Worm (Caenorhabditis elegans) whole organism, midembryonic: ENCODE data around the gene mtm-5.
A peak's percentile ranks its signal among the peaks of the same experiment; 100 is the strongest.

Experiments used
- T22C8.4 ChIP-seq: fragments of 200-800 bp; sonication (Bioruptor generic); IDR thresholded peaks from 2 replicates; pipeline ENCODE4 v1.3.6; 2022; ENCODE audit warnings: missing genetic modification characterization, missing compliant biosample characterization
- cog-1 ChIP-seq: sonication (generic microtip); optimal IDR thresholded peaks from 2 replicates; lab custom pipeline; 2016; ENCODE audit warnings: missing genetic modification characterization, missing compliant biosample characterization
- flt-1 ChIP-seq: fragments of 200-800 bp; sonication (Bioruptor generic); IDR thresholded peaks from 2 replicates; pipeline ENCODE4 v1.3.6; 2022; ENCODE audit warnings: missing genetic modification characterization, missing compliant biosample characterization
- klf-2 ChIP-seq: fragments of 200-800 bp; sonication (Bioruptor generic); conservative IDR thresholded peaks from 2 replicates; pipeline ENCODE4 v1.3.6; 2022; ENCODE audit warnings: missing genetic modification reagents, missing genetic modification characterization, missing compliant biosample characterization
- med-1 ChIP-seq: sonication (generic microtip); optimal IDR thresholded peaks from 2 replicates; lab custom pipeline; 2017; ENCODE audit warnings: missing genetic modification characterization, mild to moderate bottlenecking, missing compliant biosample characterization, antibody characterized with exemption, missing genetic modification reagents; ENCODE audit not compliant: insufficient read depth
- ref-1 ChIP-seq: fragments of 200-800 bp; sonication (Bioruptor generic); conservative IDR thresholded peaks from 2 replicates; pipeline ENCODE4 v1.3.6; 2022; ENCODE audit warnings: missing genetic modification reagents, missing genetic modification characterization, missing compliant biosample characterization
- tab-1 ChIP-seq: fragments of 200-800 bp; sonication (Bioruptor generic); IDR thresholded peaks from 2 replicates; pipeline ENCODE4 v1.3.6; 2022; ENCODE audit warnings: missing genetic modification characterization, missing compliant biosample characterization
- ztf-23 ChIP-seq: fragments of 200-800 bp; sonication (Bioruptor generic); IDR thresholded peaks from 2 replicates; pipeline ENCODE4 v1.3.6; 2022; ENCODE audit warnings: missing genetic modification reagents, missing genetic modification characterization, missing compliant biosample characterization
- ztf-29 ChIP-seq: fragments of 200-800 bp; sonication (Bioruptor generic); IDR thresholded peaks from 2 replicates; pipeline ENCODE4 v1.3.6; 2022; ENCODE audit warnings: missing genetic modification reagents, missing genetic modification characterization, missing compliant biosample characterization

The mtm-5 gene

ce11 chrX:5244041-5244440, 833 bp upstream of the mtm-5 start, which contains the start of gene Y34B4A.7:
Gene Y34B4A.7, plus strand, starts transcription at chrX:5244337.
- no peak for TF ChIP-seq klf-2 (GFP tag; lab: Robert Waterston, UW)
- no peak; the same call in 1 of the 2 replicates for TF ChIP-seq flt-1 (GFP tag; lab: Robert Waterston, UW)
- no peak for TF ChIP-seq T22C8.4 (GFP tag; lab: Robert Waterston, UW)
- TF ChIP-seq ref-1 (GFP tag; lab: Robert Waterston, UW), result no peak
- no peak for TF ChIP-seq tab-1 (GFP tag; lab: Robert Waterston, UW)
- no peak for TF ChIP-seq ztf-23
- peak; percentile 10 for TF ChIP-seq cog-1 (tag; lab: Kevin White, UChicago)
- no peak for TF ChIP-seq ztf-29 (GFP tag; lab: Robert Waterston, UW)

ce11 chrX:5238246-5238645, 5.0 kb downstream of the mtm-5 start:
- TF ChIP-seq ref-1 (GFP tag; lab: Robert Waterston, UW), result no peak
- TF ChIP-seq tab-1 (GFP tag; lab: Robert Waterston, UW), result no peak
- TF ChIP-seq klf-2 (GFP tag; lab: Robert Waterston, UW), result no peak
- no peak for TF ChIP-seq ztf-29 (GFP tag; lab: Robert Waterston, UW)
- TF ChIP-seq flt-1 (GFP tag; lab: Robert Waterston, UW), result no peak
- no peak for TF ChIP-seq cog-1 (tag; lab: Kevin White, UChicago)
- no peak for TF ChIP-seq ztf-23

ce11 chrX:5226265-5226664, 16.9 kb downstream of the mtm-5 start, which contains the start of gene H28G03.3:
Gene H28G03.3, minus strand, starts transcription at chrX:5226365.
- no peak for TF ChIP-seq ztf-29 (GFP tag; lab: Robert Waterston, UW)
- TF ChIP-seq T22C8.4 (GFP tag; lab: Robert Waterston, UW), result no peak
- no peak for TF ChIP-seq ref-1 (GFP tag; lab: Robert Waterston, UW)
- TF ChIP-seq cog-1 (tag; lab: Kevin White, UChicago), result no peak
- no peak for TF ChIP-seq tab-1 (GFP tag; lab: Robert Waterston, UW)
- TF ChIP-seq med-1 (GFP tag; lab: Kevin White, UChicago), result no peak
- no peak for TF ChIP-seq ztf-23
- TF ChIP-seq flt-1 (GFP tag; lab: Robert Waterston, UW), result no peak
- no peak for TF ChIP-seq klf-2 (GFP tag; lab: Robert Waterston, UW)

ce11 chrX:5218323-5218722, 24.9 kb downstream of the mtm-5 start:
- TF ChIP-seq ztf-23 (no peak), tab-1 (GFP tag; lab: Robert Waterston, UW) (no peak), T22C8.4 (GFP tag; lab: Robert Waterston, UW) (no peak), ztf-29 (GFP tag; lab: Robert Waterston, UW) (no peak), med-1 (GFP tag; lab: Kevin White, UChicago) (no peak), flt-1 (GFP tag; lab: Robert Waterston, UW) (no peak)

- TF ChIP-seq ztf-23 (no peak), flt-1 (GFP tag; lab: Robert Waterston, UW) (no peak), tab-1 (GFP tag; lab: Robert Waterston, UW) (no peak), med-1 (GFP tag; lab: Kevin White, UChicago) (no peak), cog-1 (tag; lab: Kevin White, UChicago) (no peak), klf-2 (GFP tag; lab: Robert Waterston, UW) (no peak), ref-1 (GFP tag; lab: Robert Waterston, UW) (no peak), ztf-29 (GFP tag; lab: Robert Waterston, UW) (no peak), T22C8.4 (GFP tag; lab: Robert Waterston, UW) (no peak)
These were observed 27.1 kb downstream of the mtm-5 start, which contains the start of gene hrpa-2 for ce11 chrX:5216063-5216462. Gene hrpa-2, plus strand, starts transcription at chrX:5216363.

- TF ChIP-seq ztf-29 (GFP tag; lab: Robert Waterston, UW), result no peak
- no peak for TF ChIP-seq ref-1 (GFP tag; lab: Robert Waterston, UW)
- TF ChIP-seq ztf-23, result 0 out of 2 replicates have a peak, but pooled peaks have one; percentile 44
- TF ChIP-seq T22C8.4 (GFP tag; lab: Robert Waterston, UW), result no peak
- TF ChIP-seq flt-1 (GFP tag; lab: Robert Waterston, UW), result no peak
- no peak for TF ChIP-seq tab-1 (GFP tag; lab: Robert Waterston, UW)
- no peak for TF ChIP-seq cog-1 (tag; lab: Kevin White, UChicago)
- TF ChIP-seq med-1 (GFP tag; lab: Kevin White, UChicago), result no peak
These were observed 28.4 kb downstream of the mtm-5 start for ce11 chrX:5214790-5215189.

- TF ChIP-seq ref-1 (GFP tag; lab: Robert Waterston, UW) (no peak), T22C8.4 (GFP tag; lab: Robert Waterston, UW) (no peak), flt-1 (GFP tag; lab: Robert Waterston, UW) (no peak), klf-2 (GFP tag; lab: Robert Waterston, UW) (no peak), ztf-29 (GFP tag; lab: Robert Waterston, UW) (no peak), tab-1 (GFP tag; lab: Robert Waterston, UW) (no peak), cog-1 (tag; lab: Kevin White, UChicago) (no peak), ztf-23 (no peak), med-1 (GFP tag; lab: Kevin White, UChicago) (no peak)
These were observed 29.6 kb downstream of the mtm-5 start for ce11 chrX:5213565-5213964.

- no peak for TF ChIP-seq cog-1 (tag; lab: Kevin White, UChicago)
- TF ChIP-seq T22C8.4 (GFP tag; lab: Robert Waterston, UW), result no peak
- no peak for TF ChIP-seq flt-1 (GFP tag; lab: Robert Waterston, UW)
- no peak for TF ChIP-seq klf-2 (GFP tag; lab: Robert Waterston, UW)
- TF ChIP-seq tab-1 (GFP tag; lab: Robert Waterston, UW), result no peak
- no peak for TF ChIP-seq med-1 (GFP tag; lab: Kevin White, UChicago)
- no peak for TF ChIP-seq ztf-29 (GFP tag; lab: Robert Waterston, UW)
- no peak for TF ChIP-seq ref-1 (GFP tag; lab: Robert Waterston, UW)
- TF ChIP-seq ztf-23, result no peak
These were observed 30.2 kb downstream of the mtm-5 start for ce11 chrX:5213032-5213431.

- TF ChIP-seq klf-2 (GFP tag; lab: Robert Waterston, UW) (no peak), ref-1 (GFP tag; lab: Robert Waterston, UW) (no peak), tab-1 (GFP tag; lab: Robert Waterston, UW) (no peak), T22C8.4 (GFP tag; lab: Robert Waterston, UW) (no peak), ztf-23 (no peak), med-1 (GFP tag; lab: Kevin White, UChicago) (no peak), cog-1 (tag; lab: Kevin White, UChicago) (no peak), ztf-29 (GFP tag; lab: Robert Waterston, UW) (no peak), flt-1 (GFP tag; lab: Robert Waterston, UW) (no peak)
These were observed 32.1 kb downstream of the mtm-5 start for ce11 chrX:5210927-5211655.
